Fruit fly (Drosophila melanogaster) Kc167 (cell line): ENCODE data around the gene PDZ-GEF.

Source experiments
- h ChIP-seq: fragments of >200 bp; optimal IDR thresholded peaks from 3 replicates; lab custom pipeline; 2018; ENCODE audit warnings: missing external identifiers
- insv ChIP-seq: fragments of >200 bp; optimal IDR thresholded peaks from 3 replicates; lab custom pipeline; 2018; ENCODE audit warnings: missing external identifiers
- ttk ChIP-seq: sonication (Bioruptor generic); optimal IDR thresholded peaks from 2 replicates; lab custom pipeline; 2017; ENCODE audit warnings: missing external identifiers

- TF ChIP-seq h (lab: Kevin White, UChicago) (no peak), ttk (lab: Kevin White, UChicago) (no peak), insv (lab: Kevin White, UChicago) (no peak)
These were observed 46.8 kb upstream of the PDZ-GEF start for dm6 chr2L:6276815-6277214.
